Worm (Caenorhabditis elegans) whole organism, early embryonic: ENCODE data around the gene pyk-2.

Experiments used
- B0310.2 ChIP-seq: sonication (generic microtip); optimal IDR thresholded peaks from 2 replicates; lab custom pipeline; 2016; ENCODE audit warnings: mild to moderate bottlenecking, missing genetic modification characterization, missing compliant biosample characterization
- F13C5.2 ChIP-seq: sonication (generic microtip); optimal IDR thresholded peaks from 2 replicates; lab custom pipeline; 2017; ENCODE audit warnings: mild to moderate bottlenecking, missing genetic modification characterization, inconsistent platforms, missing compliant biosample characterization
- aly-1 ChIP-seq: sonication (generic microtip); optimal IDR thresholded peaks from 2 replicates; lab custom pipeline; 2016; ENCODE audit warnings: missing genetic modification characterization, missing compliant biosample characterization
- ama-1 ChIP-seq: fragments of 150-350 bp; optimal IDR thresholded peaks from 2 replicates; lab custom pipeline; 2014
- ceh-13 ChIP-seq: fragments of 200-800 bp; sonication (Bioruptor generic); optimal IDR thresholded peaks from 2 replicates; lab custom pipeline; 2018; ENCODE audit warnings: mild to moderate bottlenecking, missing genetic modification characterization, missing compliant biosample characterization
- ceh-36 ChIP-seq: sonication (generic microtip); optimal IDR thresholded peaks from 2 replicates; lab custom pipeline; 2016; ENCODE audit warnings: missing genetic modification characterization, inconsistent platforms, missing compliant biosample characterization
- ets-7 ChIP-seq: sonication (generic microtip); optimal IDR thresholded peaks from 2 replicates; lab custom pipeline; 2016; ENCODE audit warnings: missing genotype, missing genetic modification characterization, missing compliant biosample characterization
- flt-1 ChIP-seq: fragments of 200-800 bp; sonication (Bioruptor generic); IDR thresholded peaks from 2 replicates; pipeline ENCODE4 v1.3.6; 2022; ENCODE audit warnings: missing genetic modification characterization, missing compliant biosample characterization
- hmbx-1 ChIP-seq: sonication (generic microtip); optimal IDR thresholded peaks from 2 replicates; lab custom pipeline; 2016; ENCODE audit warnings: mild to moderate bottlenecking, missing genetic modification characterization, missing compliant biosample characterization
- hmg-4 ChIP-seq: fragments of 200-800 bp; sonication (Bioruptor generic); optimal IDR thresholded peaks from 2 replicates; lab custom pipeline; 2018; ENCODE audit warnings: mild to moderate bottlenecking, missing genetic modification characterization, missing compliant biosample characterization
- hnd-1 ChIP-seq: sonication (generic microtip); optimal IDR thresholded peaks from 2 replicates; lab custom pipeline; 2016; ENCODE audit warnings: missing genetic modification characterization, missing compliant biosample characterization
- pes-1 ChIP-seq: fragments of 200-800 bp; sonication (Bioruptor generic); IDR thresholded peaks from 2 replicates; pipeline ENCODE4 v1.3.6; 2022; ENCODE audit warnings: missing genetic modification reagents, missing genetic modification characterization, missing compliant biosample characterization
- scrt-1 ChIP-seq: fragments of 200-800 bp; sonication (Bioruptor generic); IDR thresholded peaks from 2 replicates; pipeline ENCODE4 v1.3.6; 2022; ENCODE audit warnings: missing genetic modification characterization, missing compliant biosample characterization
- sea-1 ChIP-seq: fragments of 200-800 bp; sonication (Bioruptor generic); conservative IDR thresholded peaks from 2 replicates; pipeline ENCODE4 v1.3.6; 2022; ENCODE audit warnings: missing genetic modification characterization, missing compliant biosample characterization
- tbx-11 ChIP-seq: fragments of 200-800 bp; sonication (Bioruptor generic); IDR thresholded peaks from 2 replicates; pipeline ENCODE4 v1.3.6; 2022; ENCODE audit warnings: missing genetic modification characterization, missing compliant biosample characterization
- tbx-37 ChIP-seq: fragments of 200-800 bp; sonication (Bioruptor generic); conservative IDR thresholded peaks from 2 replicates; pipeline ENCODE4 v1.3.6; 2022; ENCODE audit warnings: missing genetic modification reagents, missing genetic modification characterization, missing compliant biosample characterization
- tra-4 ChIP-seq: sonication (generic microtip); optimal IDR thresholded peaks from 2 replicates; lab custom pipeline; 2017; ENCODE audit warnings: missing genetic modification characterization, missing compliant biosample characterization

The pyk-2 gene

ce11 chrIV:10887285-10887684 is 22.4 kb upstream of the pyk-2 start, which contains the start of gene F13E9.16:
F13E9.16 (minus strand) TSS chrIV:10887385.
- no peak for TF ChIP-seq scrt-1 (GFP tag; lab: Robert Waterston, UW)
- no peak for TF ChIP-seq flt-1 (GFP tag; lab: Robert Waterston, UW)
- no peak for TF ChIP-seq hmg-4 (GFP tag; lab: Kevin White, UChicago)
- TF ChIP-seq tra-4, result no peak
- TF ChIP-seq aly-1, result no peak
- TF ChIP-seq F13C5.2 (tag; lab: Kevin White, UChicago), result no peak
- TF ChIP-seq ama-1, result no peak

ce11 chrIV:10889820-10890462 is 19.8 kb upstream of the pyk-2 start, which contains the start of gene F13E9.15:
F13E9.15 (minus strand) TSS chrIV:10889870.
- TF ChIP-seq F13C5.2 (tag; lab: Kevin White, UChicago), result no peak
- TF ChIP-seq ets-7, result no peak
- no peak for TF ChIP-seq tra-4
- TF ChIP-seq tbx-37 (GFP tag; lab: Robert Waterston, UW), result no peak
- TF ChIP-seq aly-1, result no peak
- TF ChIP-seq hmbx-1 (tag; lab: Kevin White, UChicago), result no peak
- no peak for TF ChIP-seq hnd-1
- TF ChIP-seq ceh-13 (GFP tag; lab: Kevin White, UChicago), result no peak
- no peak for TF ChIP-seq scrt-1 (GFP tag; lab: Robert Waterston, UW)
- TF ChIP-seq tbx-11 (GFP tag; lab: Robert Waterston, UW), result no peak
- TF ChIP-seq ama-1, result no peak
- TF ChIP-seq flt-1 (GFP tag; lab: Robert Waterston, UW), result no peak
- no peak for TF ChIP-seq B0310.2 (tag; lab: Kevin White, UChicago)
- TF ChIP-seq hmg-4 (GFP tag; lab: Kevin White, UChicago), result no peak

- TF ChIP-seq flt-1 (GFP tag; lab: Robert Waterston, UW), result no peak
- TF ChIP-seq tbx-37 (GFP tag; lab: Robert Waterston, UW), result no peak
- no peak for TF ChIP-seq hnd-1
- no peak for TF ChIP-seq tra-4
Observed at ce11 chrIV:10891993-10892392, 17.7 kb upstream of the pyk-2 start, which contains the start of gene srlf-12. srlf-12 (minus strand) TSS chrIV:10892093.

ce11 chrIV:10894255-10894654 is 15.5 kb upstream of the pyk-2 start, which contains the start of gene srlf-14:
srlf-14 (minus strand) TSS chrIV:10894355.
- TF ChIP-seq aly-1 (no peak), hmg-4 (GFP tag; lab: Kevin White, UChicago) (no peak), pes-1 (GFP tag; lab: Robert Waterston, UW) (no peak), hmbx-1 (tag; lab: Kevin White, UChicago) (no peak), flt-1 (GFP tag; lab: Robert Waterston, UW) (no peak), ets-7 (no peak), ceh-13 (GFP tag; lab: Kevin White, UChicago) (no peak), ceh-36 (tag; lab: Kevin White, UChicago) (no peak), hnd-1 (no peak), tbx-37 (GFP tag; lab: Robert Waterston, UW) (no peak), F13C5.2 (tag; lab: Kevin White, UChicago) (no peak), B0310.2 (tag; lab: Kevin White, UChicago) (no peak), sea-1 (GFP tag; lab: Robert Waterston, UW) (no peak), tra-4 (no peak), scrt-1 (GFP tag; lab: Robert Waterston, UW) (no peak), tbx-11 (GFP tag; lab: Robert Waterston, UW) (no peak)

ce11 chrIV:10896512-10896911 is 13.2 kb upstream of the pyk-2 start, which contains the start of gene srlf-13:
srlf-13 (minus strand) TSS chrIV:10896612.
- TF ChIP-seq flt-1 (GFP tag; lab: Robert Waterston, UW), result no peak
- no peak for TF ChIP-seq ets-7
- no peak for TF ChIP-seq ceh-36 (tag; lab: Kevin White, UChicago)
- TF ChIP-seq tra-4, result no peak
- no peak for TF ChIP-seq tbx-37 (GFP tag; lab: Robert Waterston, UW)
- no peak for TF ChIP-seq aly-1
- no peak for TF ChIP-seq hmbx-1 (tag; lab: Kevin White, UChicago)
- no peak for TF ChIP-seq hnd-1
- TF ChIP-seq sea-1 (GFP tag; lab: Robert Waterston, UW), result no peak
- TF ChIP-seq hmg-4 (GFP tag; lab: Kevin White, UChicago), result no peak
- no peak for TF ChIP-seq tbx-11 (GFP tag; lab: Robert Waterston, UW)
- no peak for TF ChIP-seq F13C5.2 (tag; lab: Kevin White, UChicago)

ce11 chrIV:10898160-10898559 is 11.6 kb upstream of the pyk-2 start:
- TF ChIP-seq ama-1 (no peak), pes-1 (GFP tag; lab: Robert Waterston, UW) (no peak), hnd-1 (no peak), B0310.2 (tag; lab: Kevin White, UChicago) (no peak), scrt-1 (GFP tag; lab: Robert Waterston, UW) (no peak), aly-1 (no peak), sea-1 (GFP tag; lab: Robert Waterston, UW) (no peak), tbx-37 (GFP tag; lab: Robert Waterston, UW) (no peak), tra-4 (no peak), flt-1 (GFP tag; lab: Robert Waterston, UW) (no peak), F13C5.2 (tag; lab: Kevin White, UChicago) (no peak), ets-7 (no peak), ceh-36 (tag; lab: Kevin White, UChicago) (no peak)

ce11 chrIV:10899091-10899490 is 10.6 kb upstream of the pyk-2 start, which contains the start of the genes F13E9.9 and F13E9.19:
F13E9.9 (minus strand) TSS chrIV:10899191.
F13E9.19 (plus strand) TSS chrIV:10899406.
- TF ChIP-seq B0310.2 (tag; lab: Kevin White, UChicago) (no peak), ets-7 (no peak), tra-4 (no peak), flt-1 (GFP tag; lab: Robert Waterston, UW) (no peak), sea-1 (GFP tag; lab: Robert Waterston, UW) (no peak), ceh-36 (tag; lab: Kevin White, UChicago) (no peak), pes-1 (GFP tag; lab: Robert Waterston, UW) (no peak), F13C5.2 (tag; lab: Kevin White, UChicago) (no peak), hnd-1 (no peak), ama-1 (no peak), scrt-1 (GFP tag; lab: Robert Waterston, UW) (no peak), aly-1 (no peak), hmg-4 (GFP tag; lab: Kevin White, UChicago) (no peak)
